Worm (Caenorhabditis elegans) whole organism, early embryonic: ENCODE results near the gene M01H9.10.

Source experiments
- B0310.2 ChIP-seq: sonication (generic microtip); optimal IDR thresholded peaks from 2 replicates; lab custom pipeline; 2016; ENCODE audit warnings: mild to moderate bottlenecking, missing genetic modification characterization, missing compliant biosample characterization
- F13C5.2 ChIP-seq: sonication (generic microtip); optimal IDR thresholded peaks from 2 replicates; lab custom pipeline; 2017; ENCODE audit warnings: mild to moderate bottlenecking, missing genetic modification characterization, inconsistent platforms, missing compliant biosample characterization
- aly-1 ChIP-seq: sonication (generic microtip); optimal IDR thresholded peaks from 2 replicates; lab custom pipeline; 2016; ENCODE audit warnings: missing genetic modification characterization, missing compliant biosample characterization
- ama-1 ChIP-seq: fragments of 150-350 bp; optimal IDR thresholded peaks from 2 replicates; lab custom pipeline; 2014
- ceh-13 ChIP-seq: fragments of 200-800 bp; sonication (Bioruptor generic); optimal IDR thresholded peaks from 2 replicates; lab custom pipeline; 2018; ENCODE audit warnings: mild to moderate bottlenecking, missing genetic modification characterization, missing compliant biosample characterization
- ceh-36 ChIP-seq: sonication (generic microtip); optimal IDR thresholded peaks from 2 replicates; lab custom pipeline; 2016; ENCODE audit warnings: missing genetic modification characterization, inconsistent platforms, missing compliant biosample characterization
- ets-7 ChIP-seq: sonication (generic microtip); optimal IDR thresholded peaks from 2 replicates; lab custom pipeline; 2016; ENCODE audit warnings: missing genotype, missing genetic modification characterization, missing compliant biosample characterization
- flt-1 ChIP-seq: fragments of 200-800 bp; sonication (Bioruptor generic); IDR thresholded peaks from 2 replicates; pipeline ENCODE4 v1.3.6; 2022; ENCODE audit warnings: missing genetic modification characterization, missing compliant biosample characterization
- hmbx-1 ChIP-seq: sonication (generic microtip); optimal IDR thresholded peaks from 2 replicates; lab custom pipeline; 2016; ENCODE audit warnings: mild to moderate bottlenecking, missing genetic modification characterization, missing compliant biosample characterization
- hmg-4 ChIP-seq: fragments of 200-800 bp; sonication (Bioruptor generic); optimal IDR thresholded peaks from 2 replicates; lab custom pipeline; 2018; ENCODE audit warnings: mild to moderate bottlenecking, missing genetic modification characterization, missing compliant biosample characterization
- hnd-1 ChIP-seq: sonication (generic microtip); optimal IDR thresholded peaks from 2 replicates; lab custom pipeline; 2016; ENCODE audit warnings: missing genetic modification characterization, missing compliant biosample characterization
- pes-1 ChIP-seq: fragments of 200-800 bp; sonication (Bioruptor generic); IDR thresholded peaks from 2 replicates; pipeline ENCODE4 v1.3.6; 2022; ENCODE audit warnings: missing genetic modification reagents, missing genetic modification characterization, missing compliant biosample characterization
- scrt-1 ChIP-seq: fragments of 200-800 bp; sonication (Bioruptor generic); IDR thresholded peaks from 2 replicates; pipeline ENCODE4 v1.3.6; 2022; ENCODE audit warnings: missing genetic modification characterization, missing compliant biosample characterization
- sea-1 ChIP-seq: fragments of 200-800 bp; sonication (Bioruptor generic); conservative IDR thresholded peaks from 2 replicates; pipeline ENCODE4 v1.3.6; 2022; ENCODE audit warnings: missing genetic modification characterization, missing compliant biosample characterization
- tbx-11 ChIP-seq: fragments of 200-800 bp; sonication (Bioruptor generic); IDR thresholded peaks from 2 replicates; pipeline ENCODE4 v1.3.6; 2022; ENCODE audit warnings: missing genetic modification characterization, missing compliant biosample characterization
- tbx-37 ChIP-seq: fragments of 200-800 bp; sonication (Bioruptor generic); conservative IDR thresholded peaks from 2 replicates; pipeline ENCODE4 v1.3.6; 2022; ENCODE audit warnings: missing genetic modification reagents, missing genetic modification characterization, missing compliant biosample characterization
- tra-4 ChIP-seq: sonication (generic microtip); optimal IDR thresholded peaks from 2 replicates; lab custom pipeline; 2017; ENCODE audit warnings: missing genetic modification characterization, missing compliant biosample characterization

Gene M01H9.10

DNA sequence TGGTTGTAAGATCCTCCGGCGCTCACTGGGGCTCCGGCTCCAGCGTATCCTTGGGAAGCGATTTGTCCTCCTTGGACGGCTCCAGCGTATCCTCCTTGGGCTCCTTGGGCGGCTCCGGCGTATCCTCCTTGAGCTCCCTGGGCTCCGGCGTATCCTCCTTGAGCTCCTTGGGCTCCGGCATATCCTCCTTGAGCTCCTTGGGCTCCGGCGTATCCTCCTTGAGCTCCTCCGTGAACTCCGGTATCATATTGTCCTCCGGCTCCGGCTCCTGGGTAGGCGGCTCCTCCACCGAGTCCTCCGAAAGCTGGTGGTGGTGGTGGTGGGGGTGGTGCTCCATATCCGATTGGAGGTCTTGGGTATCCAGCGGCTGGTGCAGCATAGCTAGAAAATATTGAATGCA is 36.6 kb upstream of the M01H9.10 start:
- TF ChIP-seq hmg-4 (GFP tag; lab: Kevin White, UChicago): no peak
- TF ChIP-seq B0310.2 (tag; lab: Kevin White, UChicago): no peak
- TF ChIP-seq hmbx-1 (tag; lab: Kevin White, UChicago): no peak
- no peak for TF ChIP-seq tbx-11 (GFP tag; lab: Robert Waterston, UW)
- no peak for TF ChIP-seq ama-1 (lab: Kevin White, UChicago)
- TF ChIP-seq flt-1 (GFP tag; lab: Robert Waterston, UW): no peak
- no peak for TF ChIP-seq pes-1 (GFP tag; lab: Robert Waterston, UW)
- TF ChIP-seq hnd-1 (tag; lab: Kevin White, UChicago): no peak
- no peak for TF ChIP-seq aly-1
- TF ChIP-seq ets-7 (tag; lab: Kevin White, UChicago): no peak
- TF ChIP-seq ceh-13 (GFP tag; lab: Kevin White, UChicago): no peak
- no peak for TF ChIP-seq scrt-1 (GFP tag; lab: Robert Waterston, UW)
- no peak for TF ChIP-seq tra-4 (tag; lab: Kevin White, UChicago)
- TF ChIP-seq sea-1: no peak
- no peak for TF ChIP-seq F13C5.2 (tag; lab: Kevin White, UChicago)
- TF ChIP-seq ceh-36: no peak
- TF ChIP-seq tbx-37 (GFP tag; lab: Robert Waterston, UW): no peak

DNA sequence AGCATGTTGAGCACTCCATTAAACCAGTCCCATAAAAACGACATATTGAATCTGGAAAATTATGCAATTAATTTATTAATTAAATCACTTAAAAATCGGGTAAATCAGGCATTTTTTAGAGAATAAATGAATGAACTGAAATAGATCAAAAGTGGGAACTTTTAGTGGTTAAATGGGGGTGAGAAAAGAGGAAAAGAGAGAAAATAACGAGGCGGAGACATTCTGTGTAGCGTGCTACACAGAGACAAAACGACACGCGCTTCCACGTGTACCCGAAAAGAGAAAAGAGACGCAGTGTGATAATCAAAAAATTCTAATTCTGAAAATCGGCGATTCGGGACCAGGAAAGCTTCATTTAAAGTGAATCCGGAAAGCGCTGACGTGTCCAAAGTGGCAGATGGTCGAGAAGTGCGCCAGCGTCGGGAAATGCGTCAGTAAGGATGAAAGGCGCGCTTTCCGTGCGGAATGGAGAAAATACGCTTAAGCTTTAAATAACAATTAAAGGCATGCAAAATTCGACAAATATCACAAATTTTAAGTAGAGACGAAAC is 33.4 kb upstream of the M01H9.10 start, which contains the start of gene sar-1:
sar-1 (minus strand) TSS at position 51 of the 551 bp plus-strand sequence.
- TF ChIP-seq tbx-37 (GFP tag; lab: Robert Waterston, UW) (0 out of 2 replicates have a peak, but pooled peaks have one; percentile 15), ets-7 (tag; lab: Kevin White, UChicago) (no peak), hmg-4 (GFP tag; lab: Kevin White, UChicago) (peak; percentile 46), tra-4 (tag; lab: Kevin White, UChicago) (no peak), aly-1 (no peak), flt-1 (GFP tag; lab: Robert Waterston, UW) (peak; percentile 35; the same call in 1 of the 2 replicates), B0310.2 (tag; lab: Kevin White, UChicago) (no peak), ama-1 (lab: Kevin White, UChicago) (no peak), hmbx-1 (tag; lab: Kevin White, UChicago) (no peak), F13C5.2 (tag; lab: Kevin White, UChicago) (peak; percentile 6)

DNA sequence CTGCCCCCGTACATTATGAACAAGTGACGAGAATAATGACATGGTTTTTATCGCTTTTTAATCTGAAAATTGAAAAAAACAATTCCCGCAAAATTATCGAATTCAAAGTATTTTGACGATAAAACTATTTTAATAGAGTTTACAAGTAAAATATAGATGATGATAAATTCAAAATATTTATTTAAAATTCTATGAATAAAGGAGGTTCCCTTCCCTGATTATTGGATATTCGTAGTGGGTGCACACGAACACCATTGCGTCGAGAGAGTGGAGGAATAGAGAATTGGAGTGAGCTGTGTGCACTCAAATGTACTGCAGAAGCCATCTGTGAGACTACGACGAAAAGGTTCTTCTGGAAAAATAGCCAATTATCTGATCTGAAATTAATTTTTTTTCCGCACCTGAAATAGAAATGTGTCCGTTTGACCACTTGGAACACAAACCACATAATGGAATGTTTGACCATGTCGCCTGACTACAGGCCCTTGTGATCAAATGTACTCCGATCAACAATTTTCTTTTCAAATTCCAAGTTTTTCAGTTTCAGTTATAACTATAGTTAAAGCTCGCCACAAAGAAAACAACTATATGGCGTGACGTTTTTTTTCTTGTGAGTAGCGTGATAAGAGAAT is 31.4 kb upstream of the M01H9.10 start, which contains the start of the genes rfth-1 and ZK180.8:
rfth-1 (minus strand) TSS at position 51 of the 632 bp plus-strand sequence.
ZK180.8 (minus strand) TSS at position 466 of the 632 bp plus-strand sequence.
- TF ChIP-seq hmbx-1 (tag; lab: Kevin White, UChicago) (no peak), pes-1 (GFP tag; lab: Robert Waterston, UW) (no peak), tbx-37 (GFP tag; lab: Robert Waterston, UW) (no peak), tbx-11 (GFP tag; lab: Robert Waterston, UW) (no peak), scrt-1 (GFP tag; lab: Robert Waterston, UW) (no peak), hmg-4 (GFP tag; lab: Kevin White, UChicago) (no peak), hnd-1 (tag; lab: Kevin White, UChicago) (no peak), B0310.2 (tag; lab: Kevin White, UChicago) (no peak), sea-1 (no peak), ets-7 (tag; lab: Kevin White, UChicago) (no peak), aly-1 (no peak), F13C5.2 (tag; lab: Kevin White, UChicago) (no peak), flt-1 (GFP tag; lab: Robert Waterston, UW) (no peak), ceh-36 (no peak), tra-4 (tag; lab: Kevin White, UChicago) (no peak), ceh-13 (GFP tag; lab: Kevin White, UChicago) (no peak), ama-1 (lab: Kevin White, UChicago) (no peak)

DNA sequence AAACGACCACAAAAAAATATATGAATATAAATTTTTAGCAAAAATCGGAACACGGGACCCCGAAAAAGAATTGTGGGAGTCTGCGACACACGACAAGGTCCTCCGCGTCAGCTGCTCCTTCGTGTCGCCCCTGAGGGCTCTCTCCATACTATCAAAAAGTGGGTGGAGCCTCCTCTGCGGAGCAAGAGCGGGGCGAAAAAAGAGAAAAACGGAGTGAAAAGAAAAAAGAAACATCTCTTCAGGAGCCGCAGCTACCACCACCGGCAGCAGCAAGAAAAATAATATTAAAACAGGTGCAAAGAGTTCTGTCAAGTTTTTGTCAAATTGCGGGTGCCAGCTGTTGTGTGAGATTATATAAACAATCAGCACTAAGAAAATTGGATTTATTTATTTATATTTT is 26.7 kb upstream of the M01H9.10 start, which contains the start of gene gbb-2:
gbb-2 (minus strand) TSS at position 112 of the 400 bp plus-strand sequence.
- TF ChIP-seq ceh-13 (GFP tag; lab: Kevin White, UChicago): no peak
- no peak for TF ChIP-seq tbx-37 (GFP tag; lab: Robert Waterston, UW)
- TF ChIP-seq aly-1: no peak
- TF ChIP-seq pes-1 (GFP tag; lab: Robert Waterston, UW): no peak
- TF ChIP-seq sea-1: no peak
- no peak for TF ChIP-seq ets-7 (tag; lab: Kevin White, UChicago)
- no peak for TF ChIP-seq tra-4 (tag; lab: Kevin White, UChicago)
- no peak for TF ChIP-seq ceh-36
- TF ChIP-seq ama-1 (lab: Kevin White, UChicago): no peak

DNA sequence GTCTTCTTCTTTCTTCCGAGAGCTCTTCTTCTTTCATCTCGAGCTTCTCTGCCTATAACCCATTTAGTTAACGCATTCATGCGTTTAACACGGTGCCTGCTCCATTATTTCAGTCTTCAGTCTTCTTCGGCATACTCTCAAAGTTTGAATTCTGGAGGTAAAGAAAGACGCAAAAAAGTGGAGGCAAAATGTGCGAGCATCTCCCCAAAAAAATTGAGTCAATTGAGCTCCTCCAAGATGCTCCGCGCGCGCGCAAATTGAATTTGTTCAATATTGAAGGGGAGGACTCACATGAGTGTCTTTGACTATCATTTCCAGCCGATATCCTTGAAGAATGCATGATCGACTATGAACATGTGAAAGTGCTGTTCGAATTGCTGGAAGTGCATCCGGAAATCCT is 25.2 kb upstream of the M01H9.10 start:
- TF ChIP-seq pes-1 (GFP tag; lab: Robert Waterston, UW) (no peak), tbx-37 (GFP tag; lab: Robert Waterston, UW) (no peak), flt-1 (GFP tag; lab: Robert Waterston, UW) (no peak), hmbx-1 (tag; lab: Kevin White, UChicago) (no peak), ceh-13 (GFP tag; lab: Kevin White, UChicago) (no peak), hnd-1 (tag; lab: Kevin White, UChicago) (no peak), ets-7 (tag; lab: Kevin White, UChicago) (no peak), scrt-1 (GFP tag; lab: Robert Waterston, UW) (no peak), ceh-36 (no peak), hmg-4 (GFP tag; lab: Kevin White, UChicago) (no peak), tra-4 (tag; lab: Kevin White, UChicago) (no peak), ama-1 (lab: Kevin White, UChicago) (no peak), sea-1 (no peak), tbx-11 (GFP tag; lab: Robert Waterston, UW) (no peak), B0310.2 (tag; lab: Kevin White, UChicago) (no peak)

DNA sequence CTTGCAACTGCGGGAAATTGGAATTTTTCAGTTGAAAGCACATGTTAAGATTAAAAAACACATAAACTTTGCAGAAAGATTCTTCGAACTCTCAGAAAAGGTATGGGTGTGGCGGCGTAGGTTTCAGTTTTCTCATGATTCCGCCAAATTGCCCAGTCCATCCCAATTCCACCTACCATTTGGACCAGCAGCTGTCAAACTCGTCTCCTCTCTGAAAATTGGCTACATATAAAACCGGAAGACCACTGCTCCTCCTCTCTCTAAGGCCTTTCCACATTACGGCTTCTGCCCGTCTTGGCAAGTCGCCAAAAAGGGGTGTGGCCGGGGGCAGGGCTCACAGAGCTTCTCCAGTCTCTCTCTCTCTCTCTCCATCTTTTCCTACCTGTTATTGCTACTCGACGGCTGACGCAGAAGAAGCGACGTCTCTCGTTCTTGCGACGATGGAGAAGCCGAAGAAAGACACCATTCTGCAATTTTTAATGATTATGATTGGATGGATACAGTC is 10.3 kb upstream of the M01H9.10 start, which contains the start of gene ZK180.7:
ZK180.7 (plus strand) TSS at position 395 of the 505 bp plus-strand sequence.
- TF ChIP-seq F13C5.2 (tag; lab: Kevin White, UChicago) (no peak), tra-4 (tag; lab: Kevin White, UChicago) (no peak), tbx-11 (GFP tag; lab: Robert Waterston, UW) (no peak), flt-1 (GFP tag; lab: Robert Waterston, UW) (no peak), hmg-4 (GFP tag; lab: Kevin White, UChicago) (no peak), ets-7 (tag; lab: Kevin White, UChicago) (no peak), ama-1 (lab: Kevin White, UChicago) (no peak), ceh-13 (GFP tag; lab: Kevin White, UChicago) (no peak), ceh-36 (no peak), scrt-1 (GFP tag; lab: Robert Waterston, UW) (no peak), B0310.2 (tag; lab: Kevin White, UChicago) (no peak), hnd-1 (tag; lab: Kevin White, UChicago) (no peak), hmbx-1 (tag; lab: Kevin White, UChicago) (no peak), aly-1 (no peak), sea-1 (no peak), tbx-37 (GFP tag; lab: Robert Waterston, UW) (no peak), pes-1 (GFP tag; lab: Robert Waterston, UW) (no peak)
